Fruit fly (Drosophila melanogaster) whole organism, embryonic: ENCODE data around the gene CG10214.

ENCODE experiments used
- ATbp ChIP-seq: fragments of 200-800 bp; sonication (Bioruptor generic); optimal IDR thresholded peaks from 2 replicates; lab custom pipeline; 2017; ENCODE audit warnings: missing biosample characterization, mild to moderate bottlenecking, missing genetic modification characterization, missing genetic modification reagents
- CG11695 ChIP-seq: fragments of 200-800 bp; sonication (Bioruptor generic); IDR thresholded peaks from 3 replicates; pipeline ENCODE4 v1.3.6; 2022; ENCODE audit warnings: missing biosample characterization, missing genetic modification characterization
- CG11696 ChIP-seq: fragments of 200-800 bp; sonication (Bioruptor generic); IDR thresholded peaks from 2 replicates; pipeline ENCODE4 v1.3.6; 2022; ENCODE audit warnings: missing biosample characterization, missing genetic modification characterization
- CG12391 ChIP-seq: fragments of 200-800 bp; sonication (Bioruptor generic); optimal IDR thresholded peaks from 3 replicates; lab custom pipeline; 2018; ENCODE audit warnings: missing biosample characterization, mild to moderate bottlenecking, missing genetic modification characterization, moderate library complexity
- CG15269 ChIP-seq: fragments of 200-800 bp; sonication (Bioruptor generic); optimal IDR thresholded peaks from 2 replicates; lab custom pipeline; 2018; ENCODE audit warnings: missing biosample characterization, mild to moderate bottlenecking, missing genetic modification characterization, moderate library complexity
- CG17359 ChIP-seq: fragments of 200-800 bp; sonication (Bioruptor generic); optimal IDR thresholded peaks from 3 replicates; lab custom pipeline; 2018; ENCODE audit warnings: missing biosample characterization, mild to moderate bottlenecking, missing genetic modification characterization, moderate library complexity
- CG2199 ChIP-seq: fragments of 200-800 bp; sonication (Bioruptor generic); IDR thresholded peaks from 3 replicates; pipeline ENCODE4 v1.3.6; 2022; ENCODE audit warnings: missing biosample characterization, missing genetic modification characterization
- CG30403 ChIP-seq: fragments of 200-800 bp; sonication (Bioruptor generic); optimal IDR thresholded peaks from 3 replicates; lab custom pipeline; 2016; ENCODE audit warnings: missing biosample characterization, missing genetic modification characterization
- CG31388 ChIP-seq: fragments of 200-800 bp; sonication (Bioruptor generic); optimal IDR thresholded peaks from 2 replicates; lab custom pipeline; 2016; ENCODE audit warnings: missing biosample characterization, missing genetic modification characterization
- CG31441 ChIP-seq: fragments of 200-800 bp; sonication (Bioruptor generic); IDR thresholded peaks from 2 replicates; pipeline ENCODE4 v1.3.6; 2022; ENCODE audit warnings: missing biosample characterization, missing genetic modification characterization
- CG5245 ChIP-seq: fragments of 200-800 bp; sonication (Bioruptor generic); optimal IDR thresholded peaks from 3 replicates; lab custom pipeline; 2016; ENCODE audit warnings: missing biosample characterization, missing genetic modification characterization
- CG5953 ChIP-seq: fragments of 200-800 bp; sonication (Bioruptor generic); IDR thresholded peaks from 2 replicates; pipeline ENCODE4 v1.3.6; 2022; ENCODE audit warnings: missing biosample characterization, missing genetic modification characterization
- CG6254 ChIP-seq: fragments of 200-800 bp; sonication (Bioruptor generic); optimal IDR thresholded peaks from 3 replicates; lab custom pipeline; 2017; ENCODE audit warnings: mild to moderate bottlenecking, missing biosample characterization, missing genetic modification reagents, missing genetic modification characterization
- CG6654 ChIP-seq: fragments of 200-800 bp; sonication (Bioruptor generic); optimal IDR thresholded peaks from 2 replicates; lab custom pipeline; 2017; ENCODE audit warnings: missing biosample characterization, mild to moderate bottlenecking, missing genetic modification characterization
- CG6689 ChIP-seq: fragments of 200-800 bp; sonication (Bioruptor generic); IDR thresholded peaks from 2 replicates; pipeline ENCODE4 v1.3.6; 2022; ENCODE audit warnings: missing biosample characterization, missing genetic modification characterization
- CG7556 ChIP-seq: fragments of 200-800 bp; sonication (Bioruptor generic); optimal IDR thresholded peaks from 2 replicates; lab custom pipeline; 2017; ENCODE audit warnings: missing biosample characterization, mild to moderate bottlenecking, missing genetic modification characterization
- CG7839 ChIP-seq: fragments of 200-800 bp; sonication (Bioruptor generic); optimal IDR thresholded peaks from 3 replicates; lab custom pipeline; 2018; ENCODE audit warnings: missing biosample characterization, mild to moderate bottlenecking, missing genetic modification characterization, moderate library complexity
- CG7963 ChIP-seq: fragments of 200-800 bp; sonication (Bioruptor generic); IDR thresholded peaks from 3 replicates; pipeline ENCODE4 v1.3.6; 2022; ENCODE audit warnings: missing biosample characterization, missing genetic modification characterization; ENCODE audit not compliant: partially characterized antibody
- CG9437 ChIP-seq: fragments of 200-800 bp; sonication (Bioruptor generic); optimal IDR thresholded peaks from 2 replicates; lab custom pipeline; 2018; ENCODE audit warnings: missing biosample characterization, mild to moderate bottlenecking, missing genetic modification characterization
- Hr51 ChIP-seq, 2 experiments: fragments of 200-800 bp; sonication (Bioruptor generic); optimal IDR thresholded peaks; 2 replicates in 1 of 2; 3 replicates in 1 of 2; lab custom pipeline; 2016 to 2018; ENCODE audit warnings: missing biosample characterization in 2 of 2, missing genetic modification characterization in 2 of 2, mild to moderate bottlenecking in 1 of 2, moderate library complexity in 1 of 2
- Hsf ChIP-seq: fragments of 200-800 bp; sonication (Bioruptor generic); optimal IDR thresholded peaks from 3 replicates; lab custom pipeline; 2016; ENCODE audit warnings: missing biosample characterization, missing genetic modification characterization
- Lhr ChIP-seq: fragments of 200-800 bp; sonication (Bioruptor generic); optimal IDR thresholded peaks from 3 replicates; lab custom pipeline; 2017; ENCODE audit warnings: mild to moderate bottlenecking, missing biosample characterization, missing genetic modification reagents, missing genetic modification characterization
- Nf-YB ChIP-seq: fragments of 200-800 bp; sonication (Bioruptor generic); optimal IDR thresholded peaks from 3 replicates; lab custom pipeline; 2019; ENCODE audit warnings: missing biosample characterization, mild to moderate bottlenecking, missing genetic modification characterization, moderate library complexity
- Oli ChIP-seq: fragments of 200-800 bp; sonication (Bioruptor generic); optimal IDR thresholded peaks from 2 replicates; lab custom pipeline; 2018; ENCODE audit warnings: missing biosample characterization, mild to moderate bottlenecking, missing genetic modification characterization, moderate library complexity
- Optix ChIP-seq: fragments of 200-800 bp; sonication (Bioruptor generic); IDR thresholded peaks from 3 replicates; pipeline ENCODE4 v1.3.6; 2022; ENCODE audit warnings: missing biosample characterization, missing genetic modification characterization
- Pdp1 ChIP-seq, 2 experiments: fragments of 200-800 bp; sonication (Bioruptor generic); optimal IDR thresholded peaks; 3 replicates each; lab custom pipeline; 2016; ENCODE audit warnings: missing biosample characterization in 2 of 2, missing genetic modification characterization in 2 of 2, mild to moderate bottlenecking in 1 of 2, moderate library complexity in 1 of 2
- Sox100B ChIP-seq: fragments of 200-800 bp; sonication (Bioruptor generic); optimal IDR thresholded peaks from 3 replicates; lab custom pipeline; 2018; ENCODE audit warnings: missing biosample characterization, mild to moderate bottlenecking, missing genetic modification characterization
- Sox102F ChIP-seq: fragments of 200-800 bp; sonication (Bioruptor generic); optimal IDR thresholded peaks from 2 replicates; lab custom pipeline; 2018; ENCODE audit warnings: missing biosample characterization, mild to moderate bottlenecking, missing genetic modification characterization, moderate library complexity
- bsh ChIP-seq, 2 experiments: fragments of 200-800 bp; sonication (Bioruptor generic); optimal IDR thresholded peaks; 2 replicates each; lab custom pipeline; 2017 to 2018; ENCODE audit warnings: mild to moderate bottlenecking in 2 of 2, missing biosample characterization in 2 of 2, missing genetic modification characterization in 2 of 2, moderate library complexity in 1 of 2
- chinmo ChIP-seq: fragments of 200-800 bp; sonication (Bioruptor generic); IDR thresholded peaks from 4 replicates; pipeline ENCODE4 v1.3.6; 2022; ENCODE audit warnings: missing biosample characterization, missing genetic modification characterization; ENCODE audit not compliant: partially characterized antibody
- ci ChIP-seq: fragments of 200-800 bp; sonication (Bioruptor generic); IDR thresholded peaks from 3 replicates; pipeline ENCODE4 v1.3.6; 2022; ENCODE audit warnings: missing biosample characterization, missing genetic modification characterization
- dmrt99B ChIP-seq: fragments of 200-800 bp; sonication (Bioruptor generic); optimal IDR thresholded peaks from 2 replicates; lab custom pipeline; 2018; ENCODE audit warnings: missing biosample characterization, mild to moderate bottlenecking, missing genetic modification characterization, moderate library complexity
- emc ChIP-seq: fragments of 200-800 bp; sonication (Bioruptor generic); optimal IDR thresholded peaks from 2 replicates; lab custom pipeline; 2016; ENCODE audit warnings: missing biosample characterization, missing genetic modification characterization
- en ChIP-seq: fragments of 200-800 bp; sonication (Bioruptor generic); optimal IDR thresholded peaks from 2 replicates; lab custom pipeline; 2016; ENCODE audit warnings: missing biosample characterization, missing genetic modification characterization
- gem ChIP-seq: fragments of 200-800 bp; sonication (Bioruptor generic); optimal IDR thresholded peaks from 2 replicates; lab custom pipeline; 2019; ENCODE audit warnings: missing biosample characterization, mild to moderate bottlenecking, missing genetic modification characterization, moderate library complexity
- lilli ChIP-seq: fragments of 200-800 bp; sonication (Bioruptor generic); optimal IDR thresholded peaks from 3 replicates; lab custom pipeline; 2016; ENCODE audit warnings: missing biosample characterization, missing genetic modification characterization
- nom ChIP-seq: fragments of 200-800 bp; sonication (Bioruptor generic); optimal IDR thresholded peaks from 2 replicates; lab custom pipeline; 2017; ENCODE audit warnings: missing biosample characterization, missing genetic modification characterization, mild to moderate bottlenecking, moderate library complexity, missing genetic modification reagents
- oc ChIP-seq: fragments of 200-800 bp; sonication (Bioruptor generic); optimal IDR thresholded peaks from 2 replicates; lab custom pipeline; 2018; ENCODE audit warnings: missing biosample characterization, mild to moderate bottlenecking, missing genetic modification characterization, moderate library complexity
- pan ChIP-seq, 4 experiments: fragments of >200 bp in 3 of 4; fragments of 200-800 bp in 1 of 4; sonication (Bioruptor generic) in 1 of 4; optimal IDR thresholded peaks in 3 of 4; IDR thresholded peaks in 1 of 4; 2 replicates each; pipeline versions ENCODE4 v1.3.6 to Lab custom; 2017 to 2022; ENCODE audit warnings: missing biosample characterization in 2 of 4, missing genetic modification characterization in 2 of 4, mixed read lengths in 1 of 4
- phol ChIP-seq: fragments of 200-800 bp; sonication (Bioruptor generic); optimal IDR thresholded peaks from 3 replicates; lab custom pipeline; 2018; ENCODE audit warnings: missing biosample characterization, mild to moderate bottlenecking, missing genetic modification characterization, moderate library complexity
- sens-2 ChIP-seq: fragments of 200-800 bp; sonication (Bioruptor generic); IDR thresholded peaks from 2 replicates; pipeline ENCODE4 v1.3.6; 2022; ENCODE audit warnings: missing biosample characterization, missing genetic modification characterization
- sqz ChIP-seq: fragments of 200-800 bp; sonication (Bioruptor generic); optimal IDR thresholded peaks from 3 replicates; lab custom pipeline; 2018; ENCODE audit warnings: missing biosample characterization, mild to moderate bottlenecking, missing genetic modification characterization
- tll ChIP-seq, 2 experiments: fragments of 200-800 bp in 1 of 2; fragments of >200 bp in 1 of 2; sonication (Bioruptor generic) in 1 of 2; optimal IDR thresholded peaks; 2 replicates each; lab custom pipeline; 2017 to 2019; ENCODE audit warnings: missing biosample characterization in 2 of 2, missing genetic modification characterization in 2 of 2, mild to moderate bottlenecking in 1 of 2, moderate library complexity in 1 of 2
- unpg ChIP-seq: fragments of 200-800 bp; sonication (Bioruptor generic); optimal IDR thresholded peaks from 3 replicates; lab custom pipeline; 2018; ENCODE audit warnings: missing biosample characterization, mild to moderate bottlenecking, missing genetic modification characterization, moderate library complexity
- zfh1 ChIP-seq: fragments of 200-800 bp; sonication (Bioruptor generic); IDR thresholded peaks from 3 replicates; pipeline ENCODE4 v1.3.6; 2022; ENCODE audit warnings: missing biosample characterization, missing genetic modification characterization

Gene CG10214

DNA sequence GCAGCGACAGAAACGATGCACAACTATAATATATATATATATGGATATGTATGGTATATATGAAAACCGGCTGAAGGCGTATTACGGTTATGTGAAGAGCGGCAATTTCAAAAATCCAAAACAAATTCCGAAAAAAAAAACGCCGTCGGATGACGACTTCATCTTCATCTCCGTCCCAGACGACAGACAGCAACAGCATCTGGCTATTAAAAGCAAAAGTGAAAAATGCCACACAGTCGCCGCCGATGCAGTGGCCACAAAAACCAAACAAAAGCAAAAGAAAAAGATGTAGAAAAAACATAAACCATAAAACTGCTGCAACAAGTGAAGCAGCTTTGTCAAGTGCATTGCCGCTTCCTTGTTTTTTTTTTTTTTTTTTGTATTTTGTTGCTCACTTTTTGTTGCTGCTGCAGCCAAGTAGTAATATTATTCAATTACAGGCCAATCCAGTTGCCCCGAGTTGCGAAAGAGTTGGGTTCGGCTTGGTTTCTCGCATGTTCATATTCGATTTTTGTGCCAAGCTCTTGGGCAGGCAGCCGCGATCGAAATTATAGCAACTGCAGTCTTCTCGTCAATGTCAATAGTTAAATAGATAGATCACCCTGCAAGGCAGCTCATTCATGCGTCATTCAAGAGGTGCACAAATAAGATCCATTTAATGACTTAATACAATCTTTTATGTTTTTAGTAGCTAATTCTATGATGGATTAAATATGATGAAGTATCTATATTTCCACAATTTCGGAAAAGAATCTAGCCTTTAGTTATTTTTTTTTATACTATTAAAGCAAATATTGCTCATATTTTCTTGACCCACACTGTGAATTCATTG, 32.5 kb downstream of the CG10214 start:
- TF ChIP-seq CG7839 (tag; lab: Kevin White, UChicago) (peak; percentile 14), phol (tag; lab: Kevin White, UChicago) (peak; percentile 41), bsh (GFP tag; optimal IDR thresholded peaks at IDR 0.05; lab: Kevin White, UChicago) (peak in 1 of 2 experiments; percentile 7), CG12391 (tag; lab: Kevin White, UChicago) (peak; percentile 25), CG2199 (GFP tag; lab: Robert Waterston, UW) (0 out of 3 replicates have a peak, but pooled peaks have one; percentile 63), Sox100B (GFP tag; lab: Kevin White, UChicago) (peak; percentile 41), Nf-YB (GFP tag; lab: Kevin White, UChicago) (no peak), unpg (GFP tag; lab: Kevin White, UChicago) (peak; percentile 23), CG5245 (GFP tag; lab: Kevin White, UChicago) (no peak), Oli (peak; percentile 27), Hsf (GFP tag; lab: Kevin White, UChicago) (peak; percentile 24), zfh1 (peak; percentile 39; the same call in 1 of the 3 replicates), tll (GFP tag; optimal IDR thresholded peaks at IDR 0.05; lab: Kevin White, UChicago) (no peak), Sox102F (GFP tag; lab: Kevin White, UChicago) (peak; percentile 48), ci (GFP tag; lab: Robert Waterston, UW) (peak; percentile 40; the same call in 1 of the 3 replicates), CG31441 (GFP tag; lab: Robert Waterston, UW) (0 out of 2 replicates have a peak, but pooled peaks have one; percentile 24), sqz (GFP tag; lab: Kevin White, UChicago) (peak; percentile 25), nom (GFP tag; lab: Kevin White, UChicago) (peak; percentile 42), dmrt99B (tag; lab: Kevin White, UChicago) (peak; percentile 73), Optix (GFP tag; lab: Robert Waterston, UW) (0 out of 3 replicates have a peak, but pooled peaks have one; percentile 11), CG11695 (GFP tag; lab: Robert Waterston, UW) (peak; percentile 13; the same call in 1 of the 3 replicates), ATbp (GFP tag; lab: Kevin White, UChicago) (peak; percentile 40), Lhr (no peak), CG15269 (tag; lab: Kevin White, UChicago) (peak; percentile 31), CG6654 (GFP tag; lab: Kevin White, UChicago) (no peak), Hr51 (GFP tag; optimal IDR thresholded peaks at IDR 0.05; lab: Kevin White, UChicago) (peak in 1 of 2 experiments; percentile 48), CG9437 (GFP tag; lab: Kevin White, UChicago) (peak; percentile 7), CG30403 (GFP tag; lab: Kevin White, UChicago) (peak; percentile 15), CG7963 (GFP tag; lab: Robert Waterston, UW) (no peak), emc (GFP tag; lab: Kevin White, UChicago) (no peak), CG6689 (GFP tag; lab: Robert Waterston, UW) (peak; percentile 23; the same call in 1 of the 2 replicates), CG7556 (peak; percentile 1), Pdp1 (GFP tag; optimal IDR thresholded peaks at IDR 0.05; lab: Kevin White, UChicago) (peak in 1 of 2 experiments; percentile 11), chinmo (0 out of 4 replicates have a peak, but pooled peaks have one; percentile 54), CG31388 (GFP tag; lab: Kevin White, UChicago) (peak; percentile 3), CG17359 (tag; lab: Kevin White, UChicago) (peak; percentile 7), lilli (GFP tag; lab: Kevin White, UChicago) (no peak), sens-2 (GFP tag; lab: Robert Waterston, UW) (no peak), pan (optimal IDR thresholded peaks at IDR 0.05; lab: Kevin White, UChicago) (no peak), pan (GFP tag; optimal IDR thresholded peaks at IDR 0.05 in 1 of 2, IDR thresholded peaks at IDR 0.05 in 1 of 2) (peak in 1 of 2 experiments; percentile 21), CG11696 (peak; percentile 58), gem (tag; lab: Kevin White, UChicago) (peak; percentile 52), CG5953 (GFP tag; lab: Robert Waterston, UW) (0 out of 2 replicates have a peak, but pooled peaks have one; percentile 35), CG6254 (GFP tag; lab: Kevin White, UChicago) (peak; percentile 23), oc (tag; lab: Kevin White, UChicago) (peak; percentile 18), en (GFP tag; lab: Kevin White, UChicago) (peak; percentile 2)
